Fruit fly (Drosophila melanogaster) whole organism, embryonic: ENCODE measurements around the gene CG2187.

Experiments used
- Aef1 ChIP-seq: fragments of 200-800 bp; sonication (Bioruptor generic); IDR thresholded peaks from 3 replicates; pipeline ENCODE4 v1.3.6; 2022; ENCODE audit warnings: missing biosample characterization, missing genetic modification characterization
- CG10147 ChIP-seq: fragments of 200-800 bp; sonication (Bioruptor generic); optimal IDR thresholded peaks from 2 replicates; lab custom pipeline; 2019; ENCODE audit warnings: missing biosample characterization, mild to moderate bottlenecking, missing genetic modification characterization, moderate library complexity
- CG10565 ChIP-seq: fragments of 200-800 bp; sonication (Bioruptor generic); optimal IDR thresholded peaks from 3 replicates; lab custom pipeline; 2016; ENCODE audit warnings: missing biosample characterization, mild to moderate bottlenecking, missing genetic modification characterization
- CG12769 ChIP-seq: fragments of 200-800 bp; sonication (Bioruptor generic); optimal IDR thresholded peaks from 2 replicates; lab custom pipeline; 2019; ENCODE audit warnings: missing biosample characterization, mild to moderate bottlenecking, missing genetic modification characterization, moderate library complexity
- CG14014 ChIP-seq: fragments of 200-800 bp; sonication (Bioruptor generic); IDR thresholded peaks from 2 replicates; pipeline ENCODE4 v1.3.6; 2022; ENCODE audit warnings: missing biosample characterization, missing genetic modification characterization
- CG14860 ChIP-seq: fragments of 200-800 bp; sonication (Bioruptor generic); IDR thresholded peaks from 3 replicates; pipeline ENCODE4 v1.3.6; 2022; ENCODE audit warnings: missing biosample characterization, missing genetic modification characterization; ENCODE audit not compliant: partially characterized antibody
- CG15073 ChIP-seq: fragments of 200-800 bp; sonication (Bioruptor generic); optimal IDR thresholded peaks from 2 replicates; lab custom pipeline; 2016; ENCODE audit warnings: missing biosample characterization, missing genetic modification characterization
- CG15269 ChIP-seq: fragments of 200-800 bp; sonication (Bioruptor generic); optimal IDR thresholded peaks from 2 replicates; lab custom pipeline; 2018; ENCODE audit warnings: missing biosample characterization, mild to moderate bottlenecking, missing genetic modification characterization, moderate library complexity
- CG16815 ChIP-seq: fragments of 200-800 bp; sonication (Bioruptor generic); optimal IDR thresholded peaks from 3 replicates; lab custom pipeline; 2017; ENCODE audit warnings: missing biosample characterization, mild to moderate bottlenecking, missing genetic modification characterization
- CG18262 ChIP-seq: fragments of 200-800 bp; optimal IDR thresholded peaks from 3 replicates; lab custom pipeline; 2019; ENCODE audit warnings: missing biosample characterization, mild to moderate bottlenecking, missing genetic modification characterization, moderate library complexity
- CG18599 ChIP-seq: fragments of 200-800 bp; sonication (Bioruptor generic); optimal IDR thresholded peaks from 3 replicates; lab custom pipeline; 2017; ENCODE audit warnings: missing biosample characterization, missing genetic modification characterization, mild to moderate bottlenecking, moderate library complexity, missing genetic modification reagents
- CG30403 ChIP-seq: fragments of 200-800 bp; sonication (Bioruptor generic); optimal IDR thresholded peaks from 3 replicates; lab custom pipeline; 2016; ENCODE audit warnings: missing biosample characterization, missing genetic modification characterization
- CG31224 ChIP-seq: fragments of 200-800 bp; sonication (Bioruptor generic); IDR thresholded peaks from 2 replicates; pipeline ENCODE4 v1.3.6; 2022; ENCODE audit warnings: missing biosample characterization, missing genetic modification characterization
- CG33557 ChIP-seq: fragments of 200-800 bp; sonication (Bioruptor generic); optimal IDR thresholded peaks from 2 replicates; lab custom pipeline; 2019; ENCODE audit warnings: missing biosample characterization, mild to moderate bottlenecking, missing genetic modification characterization, moderate library complexity
- CG43689 ChIP-seq: fragments of 200-800 bp; sonication (Bioruptor generic); IDR thresholded peaks from 2 replicates; pipeline ENCODE4 v1.3.6; 2022; ENCODE audit warnings: missing biosample characterization, missing genetic modification characterization
- CG5953 ChIP-seq: fragments of 200-800 bp; sonication (Bioruptor generic); IDR thresholded peaks from 2 replicates; pipeline ENCODE4 v1.3.6; 2022; ENCODE audit warnings: missing biosample characterization, missing genetic modification characterization
- CG7786 ChIP-seq: fragments of 200-800 bp; sonication (Bioruptor generic); optimal IDR thresholded peaks from 2 replicates; lab custom pipeline; 2016; ENCODE audit warnings: missing biosample characterization, missing genetic modification characterization
- CG7839 ChIP-seq: fragments of 200-800 bp; sonication (Bioruptor generic); optimal IDR thresholded peaks from 3 replicates; lab custom pipeline; 2018; ENCODE audit warnings: missing biosample characterization, mild to moderate bottlenecking, missing genetic modification characterization, moderate library complexity
- CG8478 ChIP-seq: fragments of >200 bp; optimal IDR thresholded peaks from 2 replicates; lab custom pipeline; 2018
- CoRest ChIP-seq: fragments of 200-800 bp; sonication (Bioruptor generic); optimal IDR thresholded peaks from 3 replicates; lab custom pipeline; 2018; ENCODE audit warnings: missing biosample characterization, mild to moderate bottlenecking, missing genetic modification characterization, moderate library complexity
- D19B ChIP-seq: fragments of 200-800 bp; sonication (Bioruptor generic); optimal IDR thresholded peaks from 2 replicates; lab custom pipeline; 2017; ENCODE audit warnings: missing biosample characterization, mild to moderate bottlenecking, missing genetic modification characterization
- Dfd ChIP-seq, 2 experiments: fragments of >200 bp; optimal IDR thresholded peaks; 2 replicates each; lab custom pipeline; 2017; ENCODE audit warnings: missing biosample characterization in 2 of 2, missing genetic modification characterization in 2 of 2
- HLH54F ChIP-seq: fragments of 200-800 bp; sonication (Bioruptor generic); optimal IDR thresholded peaks from 3 replicates; lab custom pipeline; 2016; ENCODE audit warnings: missing biosample characterization, missing genetic modification characterization
- Max ChIP-seq: fragments of 200-800 bp; sonication (Bioruptor generic); optimal IDR thresholded peaks from 2 replicates; lab custom pipeline; 2016; ENCODE audit warnings: missing biosample characterization, mild to moderate bottlenecking, missing genetic modification characterization
- Stat92E ChIP-seq, 3 experiments: fragments of >200 bp in 2 of 3; fragments of 200-800 bp in 1 of 3; sonication (Bioruptor generic) in 1 of 3; optimal IDR thresholded peaks; 2 replicates each; lab custom pipeline; 2017 to 2019; ENCODE audit warnings: missing biosample characterization in 3 of 3, missing genetic modification characterization in 3 of 3, mild to moderate bottlenecking in 1 of 3, moderate library complexity in 1 of 3
- Xrp1 ChIP-seq: fragments of 200-800 bp; sonication (Bioruptor generic); IDR thresholded peaks from 2 replicates; pipeline ENCODE4 v1.3.6; 2022; ENCODE audit warnings: missing biosample characterization, missing genetic modification characterization
- ash1 ChIP-seq: fragments of 200-800 bp; sonication (Bioruptor generic); optimal IDR thresholded peaks from 2 replicates; lab custom pipeline; 2018; ENCODE audit warnings: missing biosample characterization, mild to moderate bottlenecking, missing genetic modification characterization
- ato ChIP-seq: fragments of 200-800 bp; sonication (Bioruptor generic); IDR thresholded peaks from 2 replicates; pipeline ENCODE4 v1.3.6; 2022; ENCODE audit warnings: missing biosample characterization, missing genetic modification characterization; ENCODE audit not compliant: partially characterized antibody
- bowl ChIP-seq: fragments of 200-800 bp; sonication (Bioruptor generic); IDR thresholded peaks from 2 replicates; pipeline ENCODE4 v1.3.6; 2022; ENCODE audit warnings: missing biosample characterization, missing genetic modification characterization
- disco-r ChIP-seq: fragments of 200-800 bp; sonication (Bioruptor generic); optimal IDR thresholded peaks from 2 replicates; lab custom pipeline; 2016; ENCODE audit warnings: missing biosample characterization, missing genetic modification characterization
- dm ChIP-seq: fragments of 200-800 bp; sonication (Bioruptor generic); optimal IDR thresholded peaks from 3 replicates; lab custom pipeline; 2016; ENCODE audit warnings: missing biosample characterization, missing genetic modification characterization
- exex ChIP-seq: fragments of 200-800 bp; sonication (Bioruptor generic); optimal IDR thresholded peaks from 4 replicates; lab custom pipeline; 2018; ENCODE audit warnings: missing biosample characterization, mild to moderate bottlenecking, missing genetic modification characterization, moderate library complexity
- gsb-n ChIP-seq: fragments of 200-800 bp; sonication (Bioruptor generic); optimal IDR thresholded peaks from 3 replicates; lab custom pipeline; 2018; ENCODE audit warnings: missing biosample characterization, mild to moderate bottlenecking, missing genetic modification characterization
- lmd ChIP-seq: fragments of 200-800 bp; sonication (Bioruptor generic); IDR thresholded peaks from 2 replicates; pipeline ENCODE4 v1.3.6; 2022; ENCODE audit warnings: missing biosample characterization, missing genetic modification characterization
- luna ChIP-seq: fragments of 200-800 bp; sonication (Bioruptor generic); optimal IDR thresholded peaks from 2 replicates; lab custom pipeline; 2016; ENCODE audit warnings: missing biosample characterization, missing genetic modification characterization
- nerfin-1 ChIP-seq: fragments of 200-800 bp; sonication (Bioruptor generic); optimal IDR thresholded peaks from 3 replicates; lab custom pipeline; 2019; ENCODE audit warnings: missing biosample characterization, mild to moderate bottlenecking, missing genetic modification characterization, moderate library complexity
- odd ChIP-seq: fragments of 200-800 bp; sonication (Bioruptor generic); optimal IDR thresholded peaks from 2 replicates; lab custom pipeline; 2017; ENCODE audit warnings: missing biosample characterization, mild to moderate bottlenecking, missing genetic modification characterization
- pfk ChIP-seq: fragments of 200-800 bp; sonication (Bioruptor generic); optimal IDR thresholded peaks from 2 replicates; lab custom pipeline; 2018; ENCODE audit warnings: missing biosample characterization, mild to moderate bottlenecking, missing genetic modification characterization, moderate library complexity
- pzg ChIP-seq: fragments of 200-800 bp; sonication (Bioruptor generic); optimal IDR thresholded peaks from 3 replicates; lab custom pipeline; 2018; ENCODE audit warnings: missing biosample characterization, mild to moderate bottlenecking, missing genetic modification characterization, moderate library complexity
- repo ChIP-seq: fragments of 200-800 bp; sonication (Bioruptor generic); optimal IDR thresholded peaks from 2 replicates; lab custom pipeline; 2016; ENCODE audit warnings: missing biosample characterization, missing genetic modification characterization
- ro ChIP-seq: fragments of 200-800 bp; sonication (Bioruptor generic); IDR thresholded peaks from 2 replicates; pipeline ENCODE4 v1.3.6; 2022; ENCODE audit warnings: missing biosample characterization, missing genetic modification characterization
- salm ChIP-seq: fragments of 200-800 bp; sonication (Bioruptor generic); optimal IDR thresholded peaks from 2 replicates; lab custom pipeline; 2018; ENCODE audit warnings: missing biosample characterization, mild to moderate bottlenecking, missing genetic modification characterization
- sd ChIP-seq: fragments of 200-800 bp; sonication (Bioruptor generic); optimal IDR thresholded peaks from 3 replicates; lab custom pipeline; 2018; ENCODE audit warnings: missing biosample characterization, mild to moderate bottlenecking, missing genetic modification characterization, moderate library complexity
- slbo ChIP-seq: fragments of 200-800 bp; sonication (Bioruptor generic); IDR thresholded peaks from 2 replicates; pipeline ENCODE4 v1.3.6; 2022; ENCODE audit warnings: missing biosample characterization, missing genetic modification characterization
- tin ChIP-seq: fragments of 200-800 bp; sonication (Bioruptor generic); optimal IDR thresholded peaks from 3 replicates; lab custom pipeline; 2016; ENCODE audit warnings: missing biosample characterization, missing genetic modification characterization
- twi ChIP-seq: fragments of 200-800 bp; optimal IDR thresholded peaks from 2 replicates; lab custom pipeline; 2019; ENCODE audit warnings: missing biosample characterization, mild to moderate bottlenecking, missing genetic modification characterization, moderate library complexity
- unc-4 ChIP-seq: fragments of 200-800 bp; sonication (Bioruptor generic); IDR thresholded peaks from 2 replicates; pipeline ENCODE4 v1.3.6; 2022; ENCODE audit warnings: missing biosample characterization, missing genetic modification characterization; ENCODE audit not compliant: partially characterized antibody
- z ChIP-seq: fragments of 200-800 bp; sonication (Bioruptor generic); IDR thresholded peaks from 3 replicates; pipeline ENCODE4 v1.3.6; 2022; ENCODE audit warnings: missing biosample characterization, missing genetic modification characterization
- zen ChIP-seq: fragments of 200-800 bp; sonication (Bioruptor generic); optimal IDR thresholded peaks from 3 replicates; lab custom pipeline; 2018; ENCODE audit warnings: missing biosample characterization, mild to moderate bottlenecking, missing genetic modification characterization, moderate library complexity
- zfh1 ChIP-seq: fragments of 200-800 bp; sonication (Bioruptor generic); IDR thresholded peaks from 3 replicates; pipeline ENCODE4 v1.3.6; 2022; ENCODE audit warnings: missing biosample characterization, missing genetic modification characterization

The CG2187 gene

dm6 chr3R:31724580-31725320 lies 33.7 kb downstream of the CG2187 start (continued):
- TF ChIP-seq CG16815 (GFP tag; lab: Kevin White, UChicago) (no peak), CG33557 (GFP tag; lab: Kevin White, UChicago) (no peak), D19B (GFP tag; lab: Kevin White, UChicago) (no peak), Stat92E (GFP tag; optimal IDR thresholded peaks at IDR 0.05; lab: Kevin White, UChicago) (peak in 1 of 3 experiments; percentile 29), nerfin-1 (tag; lab: Kevin White, UChicago) (no peak), tin (GFP tag; lab: Kevin White, UChicago) (no peak), gsb-n (tag; lab: Kevin White, UChicago) (no peak), CG31224 (GFP tag; lab: Robert Waterston, UW) (no peak), ato (GFP tag; lab: Robert Waterston, UW) (0 out of 2 replicates have a peak, but pooled peaks have one; percentile 18), disco-r (GFP tag; lab: Kevin White, UChicago) (no peak), CG10565 (no peak), CG14860 (GFP tag; lab: Robert Waterston, UW) (no peak), ash1 (no peak), Aef1 (GFP tag; lab: Robert Waterston, UW) (no peak), Max (GFP tag; lab: Kevin White, UChicago) (no peak), unc-4 (GFP tag; lab: Robert Waterston, UW) (0 out of 2 replicates have a peak, but pooled peaks have one; percentile 16), CG7786 (GFP tag; lab: Kevin White, UChicago) (no peak), CG43689 (GFP tag; lab: Robert Waterston, UW) (no peak), pzg (GFP tag; lab: Kevin White, UChicago) (no peak), slbo (GFP tag; lab: Robert Waterston, UW) (no peak), ro (GFP tag; lab: Robert Waterston, UW) (no peak), CG18599 (GFP tag; lab: Kevin White, UChicago) (peak; percentile 29), sd (no peak), dm (GFP tag; lab: Kevin White, UChicago) (no peak), zfh1 (0 out of 3 replicates have a peak, but pooled peaks have one; percentile 45), zen (tag; lab: Kevin White, UChicago) (no peak), CG15269 (tag; lab: Kevin White, UChicago) (no peak), CG18262 (tag; lab: Kevin White, UChicago) (no peak), lmd (GFP tag; lab: Robert Waterston, UW) (no peak), CG10147 (GFP tag; lab: Kevin White, UChicago) (no peak), luna (GFP tag; lab: Kevin White, UChicago) (no peak), Xrp1 (no peak), repo (GFP tag; lab: Kevin White, UChicago) (no peak), HLH54F (no peak), CG30403 (no peak), exex (no peak), Dfd (GFP tag; optimal IDR thresholded peaks at IDR 0.05; lab: Kevin White, UChicago) (no peak), pfk (GFP tag; lab: Kevin White, UChicago) (peak; percentile 13), CG8478 (lab: Kevin White, UChicago) (no peak), bowl (GFP tag; lab: Robert Waterston, UW) (no peak), CG7839 (tag; lab: Kevin White, UChicago) (no peak), salm (tag; lab: Kevin White, UChicago) (no peak), CG15073 (no peak), CG12769 (tag; lab: Kevin White, UChicago) (peak; percentile 59), odd (GFP tag; lab: Kevin White, UChicago) (no peak), z (GFP tag; lab: Robert Waterston, UW) (peak; percentile 52; the same call in 1 of the 3 replicates), CG14014 (no peak), twi (no peak), CG5953 (GFP tag; lab: Robert Waterston, UW) (no peak), CoRest (tag; lab: Kevin White, UChicago) (no peak)
